Worm (Caenorhabditis elegans) whole organism, L4/young adult: ENCODE results near the gene oac-42.
"Not testable (repeated sequence)": the region's sequence is repeated elsewhere in the genome, so short reads cannot be mapped to it uniquely, and the experiment has no call there.

Experiments used
- W03F9.2 ChIP-seq: fragments of 150-350 bp; optimal IDR thresholded peaks from 2 replicates; lab custom pipeline; 2014; ENCODE audit warnings: missing biosample characterization, missing genetic modification characterization
- dao-5 ChIP-seq: sonication (generic microtip); optimal IDR thresholded peaks from 2 replicates; lab custom pipeline; 2016; ENCODE audit warnings: missing genotype, missing genetic modification characterization, moderate library complexity, missing compliant biosample characterization
- him-1 ChIP-seq: sonication (generic microtip); optimal IDR thresholded peaks from 2 replicates; lab custom pipeline; 2016; ENCODE audit warnings: missing genotype, missing genetic modification reagents, missing genetic modification characterization, missing compliant biosample characterization

Gene oac-42

DNA sequence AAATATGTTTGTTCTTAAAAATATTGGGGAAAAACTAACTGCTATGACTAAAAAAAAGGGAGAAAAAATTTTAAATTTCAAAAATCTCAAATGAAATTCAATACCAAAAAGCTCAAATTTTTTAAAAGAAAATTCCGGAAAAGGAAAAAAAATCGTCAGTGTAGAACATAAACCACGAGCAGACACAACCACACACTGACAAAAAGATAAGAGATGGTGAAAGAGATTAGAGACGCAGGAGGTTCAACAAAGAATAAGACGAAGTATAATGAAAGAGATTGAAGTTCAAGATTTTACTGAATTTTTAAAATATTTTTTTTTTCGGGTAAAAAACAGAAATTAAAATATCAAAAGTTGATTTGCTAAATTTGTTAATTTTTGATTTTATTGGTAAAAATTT lies 4.6 kb downstream of the oac-42 start:
- no peak for TF ChIP-seq W03F9.2
- TF ChIP-seq him-1: no peak
- no peak for TF ChIP-seq dao-5 (tag; lab: Kevin White, UChicago)

DNA sequence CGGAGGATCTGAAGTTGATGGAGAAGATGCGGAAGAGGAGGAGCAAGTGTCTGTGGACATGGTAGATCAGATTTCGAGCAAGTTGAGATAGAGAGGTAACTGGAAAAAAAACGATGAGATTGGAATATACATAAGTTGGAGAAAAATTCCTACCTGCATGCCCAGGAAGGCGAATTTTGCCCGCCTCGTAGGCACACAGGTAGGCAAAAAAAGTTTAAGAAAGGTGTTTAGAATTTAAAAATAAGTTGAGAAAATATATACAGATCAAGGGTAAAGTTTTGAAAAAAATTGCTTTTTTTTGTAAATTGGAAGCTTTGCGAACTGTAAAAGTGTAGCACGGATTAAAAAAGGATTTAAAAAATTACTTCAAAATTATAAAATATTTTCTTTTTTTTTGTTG lies 5.1 kb downstream of the oac-42 start, which contains the start of gene nhr-84:
nhr-84 (minus strand) TSS at position 101 of the 400 bp plus-strand sequence.
- TF ChIP-seq W03F9.2: no peak
- TF ChIP-seq him-1: no peak
- no peak for TF ChIP-seq dao-5 (tag; lab: Kevin White, UChicago)

- no peak for TF ChIP-seq him-1
- no peak for TF ChIP-seq W03F9.2
- no peak for TF ChIP-seq dao-5 (tag; lab: Kevin White, UChicago)
Observed at ce11 chrV:15876308-15876707, 8.3 kb downstream of the oac-42 start, which contains the start of gene nhr-102. TSS of gene nhr-102 (minus strand) at chrV:15876408.

ce11 chrV:15873762-15874161 lies 10.8 kb downstream of the oac-42 start:
- peak; percentile 91 for TF ChIP-seq dao-5 (tag; lab: Kevin White, UChicago)
- peak; percentile 57 for TF ChIP-seq him-1
- TF ChIP-seq W03F9.2: peak; percentile 70

ce11 chrV:15872273-15872672 lies 12.3 kb downstream of the oac-42 start, which contains the start of gene str-56:
TSS of gene str-56 (plus strand) at chrV:15872573.
- TF ChIP-seq dao-5 (tag; lab: Kevin White, UChicago) (no peak), him-1 (no peak)

DNA sequence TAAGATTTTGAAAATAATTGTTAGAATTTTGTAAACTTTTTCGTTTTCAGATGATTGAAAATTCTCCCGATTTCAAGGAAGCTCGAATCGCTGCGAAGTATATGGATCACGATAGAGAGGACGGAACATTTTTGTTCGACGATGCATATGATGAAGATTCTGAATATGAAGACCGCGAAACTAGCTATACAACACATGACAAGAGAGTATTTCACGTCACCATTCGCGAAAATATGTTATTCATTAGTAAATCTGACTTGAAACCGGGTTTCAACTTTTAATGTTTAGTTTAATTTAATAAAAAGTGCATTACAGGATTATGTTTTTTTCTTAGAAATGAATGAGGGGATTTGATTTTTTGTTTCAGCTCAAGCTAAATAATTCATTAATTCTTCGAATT lies 14.2 kb downstream of the oac-42 start, which contains the start of gene str-57:
str-57 (plus strand) TSS at position 301 of the 400 bp plus-strand sequence.
- TF ChIP-seq him-1: no peak
- no peak for TF ChIP-seq W03F9.2

DNA sequence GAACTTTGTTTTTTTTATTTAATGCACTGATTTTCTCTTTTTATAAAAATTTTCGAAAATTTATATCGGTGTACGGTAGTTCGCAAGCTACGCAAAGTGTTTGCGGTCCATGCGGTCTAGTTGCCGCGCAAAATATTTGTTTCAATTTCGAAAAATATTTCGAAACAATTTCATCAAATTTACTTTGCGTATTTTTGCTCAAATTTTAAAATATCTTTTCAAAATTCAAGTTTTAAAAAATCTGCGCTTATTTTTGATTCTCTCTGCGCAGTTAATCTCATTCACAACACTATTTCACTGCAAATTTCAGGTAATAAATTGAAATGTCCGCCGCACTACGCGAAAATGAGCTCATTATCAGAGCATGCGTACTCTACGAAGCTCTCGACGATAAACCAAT lies 17.2 kb downstream of the oac-42 start, which contains the start of gene fbxa-197:
fbxa-197 (plus strand) TSS at position 301 of the 400 bp plus-strand sequence.
- TF ChIP-seq dao-5 (tag; lab: Kevin White, UChicago): no peak
- no peak for TF ChIP-seq him-1
- TF ChIP-seq W03F9.2: no peak

DNA sequence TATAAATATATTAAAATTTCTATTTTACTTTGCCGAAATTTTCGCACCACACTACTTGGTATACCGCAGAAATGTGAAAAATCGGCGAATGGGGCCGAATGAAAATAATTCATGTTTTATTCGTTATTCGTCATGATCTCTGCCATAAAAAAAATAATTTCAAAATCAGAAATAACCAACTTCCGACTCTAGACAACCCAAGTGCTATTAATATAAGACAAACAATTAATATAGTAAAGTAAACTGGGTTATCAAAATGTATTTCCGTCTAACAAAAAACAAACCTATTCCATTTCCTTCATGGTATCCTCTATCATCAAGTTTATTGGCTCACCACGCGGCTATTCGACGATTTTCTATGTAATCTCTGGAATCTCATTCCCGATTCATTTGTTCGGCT lies 18.8 kb downstream of the oac-42 start, which contains the start of gene srh-293:
srh-293 (plus strand) TSS at position 301 of the 400 bp plus-strand sequence.
- TF ChIP-seq W03F9.2 (no peak), him-1 (no peak), dao-5 (tag; lab: Kevin White, UChicago) (no peak)

ce11 chrV:15863042-15863441 lies 21.6 kb downstream of the oac-42 start, which contains the start of gene srh-299:
TSS of gene srh-299 (plus strand) at chrV:15863342.
- no peak for TF ChIP-seq him-1
- TF ChIP-seq dao-5 (tag; lab: Kevin White, UChicago): no peak
- no peak for TF ChIP-seq W03F9.2

DNA sequence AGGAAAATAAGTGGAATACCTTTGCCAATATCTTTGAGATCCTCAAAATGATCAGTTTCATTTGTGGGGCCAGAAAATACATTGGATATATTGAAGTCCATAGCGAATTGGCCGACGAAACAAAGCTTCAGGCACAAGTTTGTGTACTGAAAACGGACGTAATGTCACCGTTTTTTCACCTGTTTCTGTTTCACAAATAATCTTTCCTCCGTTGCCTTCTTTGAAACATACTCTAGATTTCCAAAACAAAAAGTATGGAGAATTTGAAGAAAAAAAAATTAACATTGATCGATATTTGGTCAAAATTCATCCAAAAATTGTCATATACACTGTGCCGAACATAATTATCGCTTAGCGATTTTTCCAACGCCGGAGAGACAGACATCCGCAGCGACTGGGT lies 22.0 kb downstream of the oac-42 start, which contains the start of gene srz-12:
srz-12 (minus strand) TSS at position 101 of the 400 bp plus-strand sequence.
- TF ChIP-seq W03F9.2 (no peak), him-1 (no peak), dao-5 (tag; lab: Kevin White, UChicago) (no peak)

- no peak for TF ChIP-seq dao-5 (tag; lab: Kevin White, UChicago)
- TF ChIP-seq him-1: no peak
- no peak for TF ChIP-seq W03F9.2
Observed at ce11 chrV:15858292-15858691, 26.3 kb downstream of the oac-42 start, which contains the start of gene srh-148. TSS of gene srh-148 (minus strand) at chrV:15858392.

ce11 chrV:15850276-15850811 lies 34.3 kb downstream of the oac-42 start, which contains the start of gene srh-147:
TSS of gene srh-147 (minus strand) at chrV:15850326.
- not testable (repeated sequence) for TF ChIP-seq dao-5 (tag; lab: Kevin White, UChicago); W03F9.2; him-1

DNA sequence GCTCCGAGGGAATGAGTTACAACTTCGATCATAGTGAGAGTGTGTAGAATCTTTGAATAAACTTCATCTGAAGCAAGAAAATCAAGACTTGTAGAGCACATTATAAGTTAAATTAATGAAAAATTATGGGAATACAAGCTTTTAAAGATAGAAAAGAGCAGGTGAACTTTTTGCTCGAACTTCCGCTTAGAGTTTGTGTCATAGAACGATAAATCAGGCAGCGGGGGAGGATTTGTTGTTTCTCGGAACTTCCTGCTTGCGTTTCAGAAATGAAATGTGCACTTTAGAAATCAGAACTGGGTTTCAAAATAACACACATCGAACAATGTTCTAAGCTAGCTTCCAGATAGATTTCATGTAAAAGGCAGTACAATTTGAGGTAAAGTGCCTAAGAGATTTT lies 43.5 kb downstream of the oac-42 start, which contains the start of gene srh-149:
srh-149 (minus strand) TSS at position 101 of the 400 bp plus-strand sequence.
- TF ChIP-seq dao-5 (tag; lab: Kevin White, UChicago) (no peak), him-1 (no peak), W03F9.2 (no peak)

DNA sequence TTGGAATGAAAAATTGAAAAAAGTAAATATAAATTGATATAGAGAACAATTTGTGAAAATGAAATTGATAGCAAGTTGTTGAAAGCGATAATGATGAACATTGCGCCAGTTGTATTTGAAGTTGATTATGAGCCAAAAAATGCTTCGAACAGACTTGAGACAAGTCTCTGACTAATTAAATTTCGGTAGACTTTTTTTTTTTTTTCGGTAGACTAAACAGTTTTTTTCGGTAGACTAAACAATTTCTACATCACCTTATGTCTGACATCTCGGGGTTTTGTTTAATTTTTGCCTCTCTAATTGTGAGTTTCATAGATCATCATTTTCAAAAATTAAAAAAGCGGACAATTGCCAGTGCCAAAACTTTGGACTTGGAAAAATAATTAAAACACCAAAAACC lies 51.0 kb downstream of the oac-42 start, which contains the start of gene srbc-54:
srbc-54 (minus strand) TSS at position 101 of the 400 bp plus-strand sequence.
- TF ChIP-seq dao-5 (tag; lab: Kevin White, UChicago): no peak
- TF ChIP-seq W03F9.2: no peak
- TF ChIP-seq him-1: no peak
